Worm (Caenorhabditis elegans) whole organism, early embryonic: ENCODE measurements around the gene rpc-25.

Experiments
- B0310.2 ChIP-seq: sonication (generic microtip); optimal IDR thresholded peaks from 2 replicates; lab custom pipeline; 2016; ENCODE audit warnings: mild to moderate bottlenecking, missing genetic modification characterization, missing compliant biosample characterization
- ama-1 ChIP-seq: fragments of 150-350 bp; optimal IDR thresholded peaks from 2 replicates; lab custom pipeline; 2014
- ets-7 ChIP-seq: sonication (generic microtip); optimal IDR thresholded peaks from 2 replicates; lab custom pipeline; 2016; ENCODE audit warnings: missing genotype, missing genetic modification characterization, missing compliant biosample characterization
- hmbx-1 ChIP-seq: sonication (generic microtip); optimal IDR thresholded peaks from 2 replicates; lab custom pipeline; 2016; ENCODE audit warnings: mild to moderate bottlenecking, missing genetic modification characterization, missing compliant biosample characterization
- hmg-4 ChIP-seq: fragments of 200-800 bp; sonication (Bioruptor generic); optimal IDR thresholded peaks from 2 replicates; lab custom pipeline; 2018; ENCODE audit warnings: mild to moderate bottlenecking, missing genetic modification characterization, missing compliant biosample characterization
- hnd-1 ChIP-seq: sonication (generic microtip); optimal IDR thresholded peaks from 2 replicates; lab custom pipeline; 2016; ENCODE audit warnings: missing genetic modification characterization, missing compliant biosample characterization
- pes-1 ChIP-seq: fragments of 200-800 bp; sonication (Bioruptor generic); IDR thresholded peaks from 2 replicates; pipeline ENCODE4 v1.3.6; 2022; ENCODE audit warnings: missing genetic modification reagents, missing genetic modification characterization, missing compliant biosample characterization
- scrt-1 ChIP-seq: fragments of 200-800 bp; sonication (Bioruptor generic); IDR thresholded peaks from 2 replicates; pipeline ENCODE4 v1.3.6; 2022; ENCODE audit warnings: missing genetic modification characterization, missing compliant biosample characterization
- sea-1 ChIP-seq: fragments of 200-800 bp; sonication (Bioruptor generic); conservative IDR thresholded peaks from 2 replicates; pipeline ENCODE4 v1.3.6; 2022; ENCODE audit warnings: missing genetic modification characterization, missing compliant biosample characterization
- tbx-11 ChIP-seq: fragments of 200-800 bp; sonication (Bioruptor generic); IDR thresholded peaks from 2 replicates; pipeline ENCODE4 v1.3.6; 2022; ENCODE audit warnings: missing genetic modification characterization, missing compliant biosample characterization
- tbx-37 ChIP-seq: fragments of 200-800 bp; sonication (Bioruptor generic); conservative IDR thresholded peaks from 2 replicates; pipeline ENCODE4 v1.3.6; 2022; ENCODE audit warnings: missing genetic modification reagents, missing genetic modification characterization, missing compliant biosample characterization
- tra-4 ChIP-seq: sonication (generic microtip); optimal IDR thresholded peaks from 2 replicates; lab custom pipeline; 2017; ENCODE audit warnings: missing genetic modification characterization, missing compliant biosample characterization

ce11 chrV:10204863-10205338 lies 1.5 kb downstream of the rpc-25 start, which contains the start of the genes ZK856.19 and ZK856.11:
- TF ChIP-seq ets-7 (tag; lab: Kevin White, UChicago) (no peak), ama-1 (lab: Kevin White, UChicago) (no peak), hmbx-1 (no peak), pes-1 (GFP tag; lab: Robert Waterston, UW) (no peak), sea-1 (GFP tag; lab: Robert Waterston, UW) (no peak), hnd-1 (tag; lab: Kevin White, UChicago) (no peak), tbx-37 (no peak), tra-4 (tag; lab: Kevin White, UChicago) (no peak), B0310.2 (no peak), hmg-4 (GFP tag; lab: Kevin White, UChicago) (no peak), scrt-1 (GFP tag; lab: Robert Waterston, UW) (no peak), tbx-11 (no peak)
